Fruit fly (Drosophila melanogaster): ENCODE results near the gene CG32855.

The CG32855 gene

dm6 chr3R:16050621-16051328, 30.0 kb downstream of the CG32855 start, which contains the start of gene msps:
TSS of gene msps (plus strand) at chr3R:16050801.
- TF ChIP-seq HLH106 (tag; optimal IDR thresholded peaks at IDR 0.05) (no peak), Hnf4 (GFP tag; optimal IDR thresholded peaks at IDR 0.05) (no peak), Rel (GFP tag; optimal IDR thresholded peaks at IDR 0.05) (no peak), Rel (tag; optimal IDR thresholded peaks at IDR 0.05) (peak; percentile 19)

DNA sequence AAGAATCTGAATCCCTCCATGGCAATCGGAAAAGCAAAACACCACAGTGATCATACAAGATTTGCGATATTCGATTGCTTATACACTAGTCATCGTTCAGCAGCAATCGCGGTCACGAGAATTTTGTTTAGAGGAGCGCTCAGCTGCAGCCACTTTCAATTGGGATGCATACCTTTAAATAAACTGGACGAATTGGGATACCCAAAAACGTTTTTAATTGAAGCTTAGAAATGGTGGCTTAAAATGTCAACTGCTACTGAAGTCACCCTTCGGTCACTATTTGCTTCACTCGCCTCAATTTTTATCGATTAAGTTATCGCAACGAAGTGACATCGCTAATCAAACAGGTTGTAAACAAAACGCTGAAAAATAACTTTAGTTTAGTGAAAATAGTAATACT, 31.4 kb downstream of the CG32855 start, which contains the start of the genes IKKbeta and CG5013:
TSS of gene IKKbeta (minus strand) at position 53 of the 400 bp plus-strand sequence.
TSS of gene CG5013 (plus strand) at position 302 of the 400 bp plus-strand sequence.
- TF ChIP-seq psq (GFP tag; optimal IDR thresholded peaks at IDR 0.05) (peak; percentile 48), jim (GFP tag; optimal IDR thresholded peaks at IDR 0.05) (no peak), rgr (GFP tag; optimal IDR thresholded peaks at IDR 0.05) (peak; percentile 66), Sp1 (GFP tag; optimal IDR thresholded peaks at IDR 0.05) (peak; percentile 42), CG9705 (GFP tag; optimal IDR thresholded peaks at IDR 0.05) (peak; percentile 8), fru (GFP tag; optimal IDR thresholded peaks at IDR 0.05) (peak; percentile 35), sv (GFP tag; optimal IDR thresholded peaks at IDR 0.05) (peak; percentile 17), HLH106 (tag; optimal IDR thresholded peaks at IDR 0.05) (peak; percentile 69), foxo (GFP tag; optimal IDR thresholded peaks at IDR 0.05) (peak in 1 of 2 experiments; percentile 69), ey (GFP tag; optimal IDR thresholded peaks at IDR 0.05) (peak; percentile 55), GATAd (GFP tag; optimal IDR thresholded peaks at IDR 0.05) (no peak), br (GFP tag; optimal IDR thresholded peaks at IDR 0.05) (peak; percentile 66), h (GFP tag; optimal IDR thresholded peaks at IDR 0.05) (peak; percentile 50), Hr83 (GFP tag; optimal IDR thresholded peaks at IDR 0.05; ENCODE audit: poor library complexity, severe bottlenecking) (no peak), Jra (GFP tag; optimal IDR thresholded peaks at IDR 0.05) (peak; percentile 42)

dm6 chr3R:16046030-16046429, 34.8 kb downstream of the CG32855 start, which contains the start of gene Jhbp5:
TSS of gene Jhbp5 (minus strand) at chr3R:16046130.
- no peak for TF ChIP-seq dsf (GFP tag; optimal IDR thresholded peaks at IDR 0.05; ENCODE audit: borderline replicate concordance)
- TF ChIP-seq sage (GFP tag; optimal IDR thresholded peaks at IDR 0.05) = no peak
- TF ChIP-seq Sp1 (GFP tag; optimal IDR thresholded peaks at IDR 0.05) = no peak
- TF ChIP-seq brk (GFP tag; optimal IDR thresholded peaks at IDR 0.05) = no peak
- no peak for TF ChIP-seq sv (GFP tag; optimal IDR thresholded peaks at IDR 0.05)
- TF ChIP-seq usp (GFP tag; optimal IDR thresholded peaks at IDR 0.05) = no peak
- no peak for TF ChIP-seq OdsH (GFP tag; optimal IDR thresholded peaks at IDR 0.05)
- no peak for TF ChIP-seq Dif (GFP tag; optimal IDR thresholded peaks at IDR 0.05; ENCODE audit: partially characterized antibody)
- TF ChIP-seq CG32264 (GFP tag; optimal IDR thresholded peaks at IDR 0.05) = no peak
- no peak for TF ChIP-seq dl (GFP tag; optimal IDR thresholded peaks at IDR 0.05; ENCODE audit: insufficient read depth in 1 of 2, partially characterized antibody in 2 of 2)
- TF ChIP-seq CG9705 (GFP tag; optimal IDR thresholded peaks at IDR 0.05) = no peak

DNA sequence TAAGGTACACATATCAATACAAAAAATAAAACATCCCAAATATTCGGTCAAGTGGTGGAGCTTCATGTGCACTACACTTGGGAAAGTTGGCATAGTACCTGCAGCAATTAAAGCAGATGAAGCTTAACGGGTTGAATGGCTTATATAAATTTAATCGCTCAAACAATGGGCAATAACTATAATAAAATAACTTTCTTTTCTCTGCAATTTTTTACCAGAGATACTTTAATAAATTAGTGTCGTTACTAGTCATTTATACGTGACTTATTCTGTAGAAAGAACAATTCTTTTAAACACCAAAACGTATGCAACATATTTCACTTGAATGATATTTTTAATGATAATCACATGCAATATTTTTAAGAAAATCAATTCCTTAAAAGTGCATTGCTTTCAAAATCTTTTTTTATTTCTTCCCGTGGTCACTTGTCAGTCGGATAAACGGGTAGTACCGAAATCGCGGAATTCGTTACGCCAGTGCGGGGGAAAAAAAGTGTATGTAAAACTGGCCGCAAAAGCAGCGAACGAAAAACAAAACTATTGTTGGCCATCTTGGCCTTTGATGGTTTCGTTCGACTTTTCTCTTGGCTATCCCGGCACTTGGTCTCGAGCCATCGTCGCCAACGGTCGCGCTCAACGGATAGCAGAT, 37.8 kb downstream of the CG32855 start, which contains the start of gene Jhbp4:
TSS of gene Jhbp4 (plus strand) at position 599 of the 649 bp plus-strand sequence.
- TF ChIP-seq dsf (GFP tag; optimal IDR thresholded peaks at IDR 0.05; ENCODE audit: borderline replicate concordance) (no peak), Myc (optimal IDR thresholded peaks at IDR 0.05) (peak; percentile 19)

DNA sequence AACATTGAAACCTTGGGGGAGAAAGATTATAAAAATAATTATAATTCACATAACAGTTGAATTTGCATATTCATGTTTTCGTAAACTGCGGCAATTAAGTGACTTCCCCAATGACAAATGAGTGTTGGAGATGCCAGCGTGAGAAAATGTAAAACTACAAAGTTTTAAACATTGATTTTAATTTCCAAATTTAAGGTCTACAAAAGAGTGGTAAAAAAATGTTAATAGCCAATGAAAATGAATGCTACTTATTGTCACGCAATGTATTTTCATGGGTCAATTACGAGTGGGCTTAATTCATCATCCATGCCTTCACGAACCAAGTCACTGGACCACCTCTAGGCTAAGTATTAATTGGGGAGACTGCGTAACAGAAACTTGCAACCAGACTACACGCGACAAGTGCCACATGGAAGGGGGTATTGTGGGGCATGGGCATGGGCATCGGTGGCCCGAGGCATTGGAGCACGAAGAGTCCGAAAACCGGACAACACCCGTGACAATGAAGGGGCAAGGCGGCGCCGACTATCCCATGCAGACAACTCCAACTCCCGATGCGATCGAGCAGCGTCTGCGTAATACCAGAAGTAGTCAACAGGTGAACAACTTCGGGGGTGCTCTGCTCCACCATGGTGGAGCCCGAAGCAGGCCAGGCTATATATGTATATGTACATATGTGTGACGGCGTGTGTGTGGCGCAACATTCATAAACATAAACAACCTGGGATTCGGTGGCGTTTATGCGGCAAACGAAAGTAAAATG, 38.5 kb downstream of the CG32855 start:
- peak in 1 of 2 experiments; percentile 12 for TF ChIP-seq foxo (GFP tag; optimal IDR thresholded peaks at IDR 0.05)
- no peak for TF ChIP-seq lola (GFP tag; optimal IDR thresholded peaks at IDR 0.05)
- TF ChIP-seq GATAd (GFP tag; optimal IDR thresholded peaks at IDR 0.05) = no peak
- TF ChIP-seq usp (GFP tag; optimal IDR thresholded peaks at IDR 0.05) = no peak
- TF ChIP-seq br (GFP tag; optimal IDR thresholded peaks at IDR 0.05) = no peak
- TF ChIP-seq HLH106 (tag; optimal IDR thresholded peaks at IDR 0.05) = peak; percentile 10
- no peak for TF ChIP-seq dmrt93B (GFP tag; optimal IDR thresholded peaks at IDR 0.05)
- no peak for TF ChIP-seq Rel (GFP tag; optimal IDR thresholded peaks at IDR 0.05)
- TF ChIP-seq Rel (tag; optimal IDR thresholded peaks at IDR 0.05) = no peak
- no peak for TF ChIP-seq sv (GFP tag; optimal IDR thresholded peaks at IDR 0.05)
- TF ChIP-seq sage (GFP tag; optimal IDR thresholded peaks at IDR 0.05) = no peak
- no peak for TF ChIP-seq Hr78 (GFP tag; optimal IDR thresholded peaks at IDR 0.05)
- TF ChIP-seq Myc (optimal IDR thresholded peaks at IDR 0.05) = no peak

All from whole organism, wandering third instar larva.